Fruit fly (Drosophila melanogaster) whole organism, embryonic: ENCODE measurements around the gene CG8891.
A peak's percentile ranks its signal among the peaks of the same experiment; 100 is the strongest.

Experiments used
- Aef1 ChIP-seq: fragments of 200-800 bp; sonication (Bioruptor generic); IDR thresholded peaks from 3 replicates; pipeline ENCODE4 v1.3.6; 2022; ENCODE audit warnings: missing biosample characterization, missing genetic modification characterization
- CG11247 ChIP-seq: fragments of 200-800 bp; sonication (Bioruptor generic); IDR thresholded peaks from 2 replicates; pipeline ENCODE4 v1.3.6; 2022; ENCODE audit warnings: missing biosample characterization, missing genetic modification characterization
- CG11560 ChIP-seq: fragments of 200-800 bp; sonication (Bioruptor generic); IDR thresholded peaks from 3 replicates; pipeline ENCODE4 v1.3.6; 2022; ENCODE audit warnings: missing biosample characterization, missing genetic modification characterization
- CG11695 ChIP-seq: fragments of 200-800 bp; sonication (Bioruptor generic); IDR thresholded peaks from 3 replicates; pipeline ENCODE4 v1.3.6; 2022; ENCODE audit warnings: missing biosample characterization, missing genetic modification characterization
- CG12769 ChIP-seq: fragments of 200-800 bp; sonication (Bioruptor generic); optimal IDR thresholded peaks from 2 replicates; lab custom pipeline; 2019; ENCODE audit warnings: missing biosample characterization, mild to moderate bottlenecking, missing genetic modification characterization, moderate library complexity
- CG13296 ChIP-seq: fragments of 200-800 bp; sonication (Bioruptor generic); optimal IDR thresholded peaks from 3 replicates; lab custom pipeline; 2018; ENCODE audit warnings: missing biosample characterization, mild to moderate bottlenecking, missing genetic modification characterization
- CG14667 ChIP-seq: fragments of 200-800 bp; sonication (Bioruptor generic); IDR thresholded peaks from 2 replicates; pipeline ENCODE4 v1.3.6; 2022; ENCODE audit warnings: missing biosample characterization, missing genetic modification characterization
- CG15479 ChIP-seq: fragments of 200-800 bp; sonication (Bioruptor generic); optimal IDR thresholded peaks from 3 replicates; lab custom pipeline; 2019; ENCODE audit warnings: missing biosample characterization, mild to moderate bottlenecking, missing genetic modification characterization, moderate library complexity
- CG17912 ChIP-seq: fragments of 200-800 bp; sonication (Bioruptor generic); optimal IDR thresholded peaks from 2 replicates; lab custom pipeline; 2018; ENCODE audit warnings: missing biosample characterization, mild to moderate bottlenecking, missing genetic modification characterization
- CG2202 ChIP-seq: fragments of 200-800 bp; sonication (Bioruptor generic); optimal IDR thresholded peaks from 2 replicates; lab custom pipeline; 2018; ENCODE audit warnings: missing biosample characterization, mild to moderate bottlenecking, missing genetic modification characterization
- CG3065 ChIP-seq: fragments of 200-800 bp; sonication (Bioruptor generic); optimal IDR thresholded peaks from 2 replicates; lab custom pipeline; 2016; ENCODE audit warnings: missing biosample characterization, missing genetic modification characterization
- CG31441 ChIP-seq: fragments of 200-800 bp; sonication (Bioruptor generic); IDR thresholded peaks from 2 replicates; pipeline ENCODE4 v1.3.6; 2022; ENCODE audit warnings: missing biosample characterization, missing genetic modification characterization
- CG3163 ChIP-seq: fragments of 200-800 bp; sonication (Bioruptor generic); optimal IDR thresholded peaks from 3 replicates; lab custom pipeline; 2016; ENCODE audit warnings: missing biosample characterization, missing genetic modification characterization
- CG32532 ChIP-seq: fragments of 200-800 bp; sonication (Bioruptor generic); IDR thresholded peaks from 2 replicates; pipeline ENCODE4 v1.3.6; 2022; ENCODE audit warnings: missing biosample characterization, missing genetic modification characterization
- CG4404 ChIP-seq: fragments of 200-800 bp; sonication (Bioruptor generic); IDR thresholded peaks from 2 replicates; pipeline ENCODE4 v1.3.6; 2022; ENCODE audit warnings: missing biosample characterization, missing genetic modification characterization
- CG6765 ChIP-seq: fragments of 200-800 bp; sonication (Bioruptor generic); optimal IDR thresholded peaks from 3 replicates; lab custom pipeline; 2017; ENCODE audit warnings: missing biosample characterization, mild to moderate bottlenecking, missing genetic modification characterization
- CG7357 ChIP-seq: fragments of 200-800 bp; sonication (Bioruptor generic); IDR thresholded peaks from 3 replicates; pipeline ENCODE4 v1.3.6; 2022; ENCODE audit warnings: missing biosample characterization, missing genetic modification characterization
- CG7928 ChIP-seq: fragments of 200-800 bp; sonication (Bioruptor generic); optimal IDR thresholded peaks from 2 replicates; lab custom pipeline; 2017; ENCODE audit warnings: missing biosample characterization, mild to moderate bottlenecking, missing genetic modification characterization
- CG9437 ChIP-seq: fragments of 200-800 bp; sonication (Bioruptor generic); optimal IDR thresholded peaks from 2 replicates; lab custom pipeline; 2018; ENCODE audit warnings: missing biosample characterization, mild to moderate bottlenecking, missing genetic modification characterization
- D19A ChIP-seq: fragments of 200-800 bp; optimal IDR thresholded peaks from 3 replicates; lab custom pipeline; 2019; ENCODE audit warnings: missing biosample characterization, mild to moderate bottlenecking, missing genetic modification characterization, moderate library complexity
- Deaf1 ChIP-seq: fragments of 200-800 bp; optimal IDR thresholded peaks from 3 replicates; lab custom pipeline; 2019; ENCODE audit warnings: missing biosample characterization, mild to moderate bottlenecking, missing genetic modification characterization, moderate library complexity
- Eip74EF ChIP-seq, 2 experiments: fragments of 200-800 bp in 1 of 2; fragments of >200 bp in 1 of 2; sonication (Bioruptor generic) in 1 of 2; optimal IDR thresholded peaks; 2 replicates each; lab custom pipeline; 2017 to 2019; ENCODE audit warnings: missing biosample characterization in 2 of 2, missing genetic modification characterization in 2 of 2, mild to moderate bottlenecking in 1 of 2, moderate library complexity in 1 of 2
- Gsc ChIP-seq: fragments of 200-800 bp; sonication (Bioruptor generic); IDR thresholded peaks from 2 replicates; pipeline ENCODE4 v1.3.6; 2022; ENCODE audit warnings: missing biosample characterization, missing genetic modification characterization
- Hey ChIP-seq: fragments of 200-800 bp; sonication (Bioruptor generic); optimal IDR thresholded peaks from 3 replicates; lab custom pipeline; 2018; ENCODE audit warnings: missing biosample characterization, mild to moderate bottlenecking, missing genetic modification characterization
- MESR4 ChIP-seq: fragments of 200-800 bp; sonication (Bioruptor generic); optimal IDR thresholded peaks from 2 replicates; lab custom pipeline; 2018; ENCODE audit warnings: missing biosample characterization, mild to moderate bottlenecking, missing genetic modification characterization, moderate library complexity
- Med ChIP-seq: fragments of 200-800 bp; sonication (Bioruptor generic); peaks from one replicate; lab custom pipeline; 2016; ENCODE audit warnings: missing biosample characterization, missing genetic modification characterization, mild to moderate bottlenecking, inconsistent platforms, moderate library complexity
- Mes4 ChIP-seq: fragments of 200-800 bp; sonication (Bioruptor generic); optimal IDR thresholded peaks from 2 replicates; lab custom pipeline; 2016; ENCODE audit warnings: missing biosample characterization, missing genetic modification characterization
- Nf-YA ChIP-seq: fragments of 200-800 bp; sonication (Bioruptor generic); IDR thresholded peaks from 2 replicates; pipeline ENCODE4 v1.3.6; 2022; ENCODE audit warnings: missing biosample characterization, missing genetic modification characterization
- Optix ChIP-seq: fragments of 200-800 bp; sonication (Bioruptor generic); IDR thresholded peaks from 3 replicates; pipeline ENCODE4 v1.3.6; 2022; ENCODE audit warnings: missing biosample characterization, missing genetic modification characterization
- Scr ChIP-seq: fragments of 200-800 bp; sonication (Bioruptor generic); IDR thresholded peaks from 2 replicates; pipeline ENCODE4 v1.3.6; 2022; ENCODE audit warnings: missing biosample characterization, missing genetic modification characterization; ENCODE audit not compliant: partially characterized antibody
- al ChIP-seq: fragments of 200-800 bp; sonication (Bioruptor generic); IDR thresholded peaks from 2 replicates; pipeline ENCODE4 v1.3.6; 2022; ENCODE audit warnings: missing biosample characterization, missing genetic modification characterization
- ara ChIP-seq: fragments of 200-800 bp; sonication (Bioruptor generic); IDR thresholded peaks from 2 replicates; pipeline ENCODE4 v1.3.6; 2022; ENCODE audit warnings: missing biosample characterization, missing genetic modification characterization
- bab2 ChIP-seq: fragments of 200-800 bp; sonication (Bioruptor generic); optimal IDR thresholded peaks from 2 replicates; lab custom pipeline; 2016; ENCODE audit warnings: missing biosample characterization, missing genetic modification characterization
- bbx ChIP-seq: fragments of 200-800 bp; sonication (Bioruptor generic); IDR thresholded peaks from 2 replicates; pipeline ENCODE4 v1.3.6; 2022; ENCODE audit warnings: missing biosample characterization, missing genetic modification characterization; ENCODE audit not compliant: partially characterized antibody
- bigmax ChIP-seq: fragments of 200-800 bp; sonication (Bioruptor generic); optimal IDR thresholded peaks from 2 replicates; lab custom pipeline; 2018; ENCODE audit warnings: missing biosample characterization, mild to moderate bottlenecking, missing genetic modification characterization
- bsh ChIP-seq, 2 experiments: fragments of 200-800 bp; sonication (Bioruptor generic); optimal IDR thresholded peaks; 2 replicates each; lab custom pipeline; 2017 to 2018; ENCODE audit warnings: mild to moderate bottlenecking in 2 of 2, missing biosample characterization in 2 of 2, missing genetic modification characterization in 2 of 2, moderate library complexity in 1 of 2
- ci ChIP-seq: fragments of 200-800 bp; sonication (Bioruptor generic); IDR thresholded peaks from 3 replicates; pipeline ENCODE4 v1.3.6; 2022; ENCODE audit warnings: missing biosample characterization, missing genetic modification characterization
- crp ChIP-seq, 2 experiments: fragments of 200-800 bp; sonication (Bioruptor generic); optimal IDR thresholded peaks; 2 replicates in 1 of 2; 3 replicates in 1 of 2; lab custom pipeline; 2017; ENCODE audit warnings: missing biosample characterization in 2 of 2, missing genetic modification characterization in 2 of 2, mild to moderate bottlenecking in 1 of 2, moderate library complexity in 1 of 2
- eyg ChIP-seq: fragments of 200-800 bp; sonication (Bioruptor generic); optimal IDR thresholded peaks from 3 replicates; lab custom pipeline; 2016; ENCODE audit warnings: missing biosample characterization, missing genetic modification characterization
- lab ChIP-seq: fragments of 200-800 bp; sonication (Bioruptor generic); optimal IDR thresholded peaks from 3 replicates; lab custom pipeline; 2017; ENCODE audit warnings: missing biosample characterization, missing genetic modification characterization, mild to moderate bottlenecking, moderate library complexity, missing genetic modification reagents
- lola ChIP-seq, 3 experiments: fragments of >200 bp in 2 of 3; fragments of 200-800 bp in 1 of 3; sonication (Bioruptor generic) in 1 of 3; optimal IDR thresholded peaks; 2 replicates each; lab custom pipeline; 2017 to 2019; ENCODE audit warnings: missing biosample characterization in 3 of 3, missing genetic modification characterization in 3 of 3, mild to moderate bottlenecking in 1 of 3, moderate library complexity in 1 of 3
- pb ChIP-seq: fragments of 200-800 bp; sonication (Bioruptor generic); optimal IDR thresholded peaks from 3 replicates; lab custom pipeline; 2016; ENCODE audit warnings: missing biosample characterization, missing genetic modification characterization
- prd ChIP-seq, 3 experiments: fragments of >200 bp in 2 of 3; fragments of 200-800 bp in 1 of 3; sonication (Bioruptor generic) in 1 of 3; optimal IDR thresholded peaks in 2 of 3; IDR thresholded peaks in 1 of 3; 2 replicates in 2 of 3; 3 replicates in 1 of 3; pipeline versions ENCODE4 v1.3.6 to Lab custom; 2017 to 2022; ENCODE audit warnings: missing biosample characterization in 1 of 3, missing genetic modification characterization in 1 of 3
- pzg ChIP-seq: fragments of 200-800 bp; sonication (Bioruptor generic); optimal IDR thresholded peaks from 3 replicates; lab custom pipeline; 2018; ENCODE audit warnings: missing biosample characterization, mild to moderate bottlenecking, missing genetic modification characterization, moderate library complexity
- rib ChIP-seq: fragments of 200-800 bp; sonication (Bioruptor generic); IDR thresholded peaks from 2 replicates; pipeline ENCODE4 v1.3.6; 2022; ENCODE audit warnings: missing biosample characterization, missing genetic modification characterization
- salm ChIP-seq: fragments of 200-800 bp; sonication (Bioruptor generic); optimal IDR thresholded peaks from 2 replicates; lab custom pipeline; 2018; ENCODE audit warnings: missing biosample characterization, mild to moderate bottlenecking, missing genetic modification characterization
- sqz ChIP-seq: fragments of 200-800 bp; sonication (Bioruptor generic); optimal IDR thresholded peaks from 3 replicates; lab custom pipeline; 2018; ENCODE audit warnings: missing biosample characterization, mild to moderate bottlenecking, missing genetic modification characterization
- z ChIP-seq: fragments of 200-800 bp; sonication (Bioruptor generic); IDR thresholded peaks from 3 replicates; pipeline ENCODE4 v1.3.6; 2022; ENCODE audit warnings: missing biosample characterization, missing genetic modification characterization
- zfh2 ChIP-seq: fragments of 200-800 bp; sonication (Bioruptor generic); optimal IDR thresholded peaks from 2 replicates; lab custom pipeline; 2016; ENCODE audit warnings: missing biosample characterization, missing genetic modification characterization

The CG8891 gene

dm6 chr2L:4995010-4995836 is 16.0 kb upstream of the CG8891 start:
- TF ChIP-seq bbx (GFP tag; lab: Robert Waterston, UW) (no peak), CG9437 (GFP tag; lab: Kevin White, UChicago) (no peak), prd (optimal IDR thresholded peaks at IDR 0.05; lab: Kevin White, UChicago) (no peak), prd (GFP tag; IDR thresholded peaks at IDR 0.05; lab: Robert Waterston, UW) (no peak), CG6765 (GFP tag; lab: Kevin White, UChicago) (no peak), zfh2 (GFP tag; lab: Kevin White, UChicago) (no peak), lab (no peak), bigmax (GFP tag; lab: Kevin White, UChicago) (no peak), CG14667 (GFP tag; lab: Robert Waterston, UW) (no peak), CG17912 (GFP tag; lab: Kevin White, UChicago) (no peak), eyg (GFP tag; lab: Kevin White, UChicago) (no peak), sqz (GFP tag; lab: Kevin White, UChicago) (no peak), Med (GFP tag; lab: Kevin White, UChicago) (peak; percentile 73), Aef1 (GFP tag; lab: Robert Waterston, UW) (no peak), CG31441 (GFP tag; lab: Robert Waterston, UW) (no peak), Mes4 (GFP tag; lab: Kevin White, UChicago) (no peak), MESR4 (GFP tag; lab: Kevin White, UChicago) (no peak), bsh (GFP tag; optimal IDR thresholded peaks at IDR 0.05; lab: Kevin White, UChicago) (no peak), CG13296 (GFP tag; lab: Kevin White, UChicago) (peak; percentile 11), CG11695 (no peak), Hey (tag; lab: Kevin White, UChicago) (no peak), CG12769 (tag; lab: Kevin White, UChicago) (peak; percentile 66), Optix (GFP tag; lab: Robert Waterston, UW) (no peak), pzg (GFP tag; lab: Kevin White, UChicago) (no peak), CG3163 (GFP tag; lab: Kevin White, UChicago) (peak; percentile 93), CG7928 (GFP tag; lab: Kevin White, UChicago) (no peak), Scr (peak; percentile 22; the same call in 1 of the 2 replicates), ci (no peak), Nf-YA (GFP tag; lab: Robert Waterston, UW) (no peak), salm (tag; lab: Kevin White, UChicago) (no peak), CG3065 (GFP tag; lab: Kevin White, UChicago) (no peak), al (no peak), Eip74EF (GFP tag; optimal IDR thresholded peaks at IDR 0.05; lab: Kevin White, UChicago) (no peak), CG11560 (tag; lab: Robert Waterston, UW) (no peak), CG32532 (GFP tag; lab: Robert Waterston, UW) (peak; percentile 11; the same call in 1 of the 2 replicates), pb (GFP tag; lab: Kevin White, UChicago) (no peak), CG7357 (GFP tag; lab: Robert Waterston, UW) (no peak), ara (GFP tag; lab: Robert Waterston, UW) (no peak), Gsc (GFP tag; lab: Robert Waterston, UW) (no peak), lola (GFP tag; optimal IDR thresholded peaks at IDR 0.05; lab: Kevin White, UChicago) (no peak), rib (GFP tag; lab: Robert Waterston, UW) (no peak), D19A (tag; lab: Kevin White, UChicago) (no peak), Deaf1 (tag; lab: Kevin White, UChicago) (peak; percentile 71), bab2 (GFP tag; lab: Kevin White, UChicago) (no peak), crp (GFP tag; optimal IDR thresholded peaks at IDR 0.05; lab: Kevin White, UChicago) (no peak), CG11247 (GFP tag; lab: Robert Waterston, UW) (no peak), CG2202 (tag; lab: Kevin White, UChicago) (no peak), CG4404 (no peak), CG15479 (GFP tag; lab: Kevin White, UChicago) (peak; percentile 35), z (GFP tag; lab: Robert Waterston, UW) (no peak)
